Worm (Caenorhabditis elegans) whole organism, L4/young adult: ENCODE results near the gene enri-2.

ENCODE experiments used
- W03F9.2 ChIP-seq: fragments of 150-350 bp; optimal IDR thresholded peaks from 2 replicates; lab custom pipeline; 2014; ENCODE audit warnings: missing biosample characterization, missing genetic modification characterization
- dao-5 ChIP-seq: sonication (generic microtip); optimal IDR thresholded peaks from 2 replicates; lab custom pipeline; 2016; ENCODE audit warnings: missing genotype, missing genetic modification characterization, moderate library complexity, missing compliant biosample characterization
- him-1 ChIP-seq: sonication (generic microtip); optimal IDR thresholded peaks from 2 replicates; lab custom pipeline; 2016; ENCODE audit warnings: missing genotype, missing genetic modification reagents, missing genetic modification characterization, missing compliant biosample characterization

DNA sequence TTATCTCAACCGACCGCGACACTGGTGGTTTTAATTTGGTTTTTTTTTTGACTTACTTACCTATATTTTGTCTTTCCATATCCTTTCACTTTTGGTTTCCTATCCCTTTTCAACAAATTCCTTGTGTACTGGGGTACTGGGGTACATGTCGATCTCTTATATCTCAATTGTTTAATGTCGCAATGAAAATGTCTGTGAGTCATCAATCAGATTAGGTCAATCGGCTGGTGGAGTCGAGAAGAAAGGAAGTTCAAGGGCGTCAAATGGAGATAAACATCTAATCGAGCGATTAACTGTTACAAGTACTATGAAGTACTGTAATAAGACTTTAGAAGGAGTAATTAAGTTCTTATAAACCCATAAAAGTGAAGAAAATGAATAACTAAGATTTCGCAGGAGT, 30.3 kb downstream of the enri-2 start:
- TF ChIP-seq him-1 (tag; lab: Kevin White, UChicago) (no peak), W03F9.2 (tag; lab: Kevin White, UChicago) (no peak), dao-5 (tag; lab: Kevin White, UChicago) (no peak)
